Fruit fly (Drosophila melanogaster): Measurements from ENCODE around the gene Sf3a1.

dm6 chr3R:16980958-16981623, 21.1 kb downstream of the Sf3a1 start:
- TF ChIP-seq CG6854 (GFP tag; optimal IDR thresholded peaks at IDR 0.05) (no peak), Dfd (GFP tag; optimal IDR thresholded peaks at IDR 0.05) (no peak), crc (GFP tag; optimal IDR thresholded peaks at IDR 0.05) (no peak), CG6689 (GFP tag; IDR thresholded peaks at IDR 0.05) (no peak), sens (GFP tag) (peak; percentile 42), CG33213 (GFP tag; optimal IDR thresholded peaks at IDR 0.05) (no peak), tgo (GFP tag; IDR thresholded peaks at IDR 0.05) (no peak), fru (optimal IDR thresholded peaks at IDR 0.05) (no peak)
